Worm (Caenorhabditis elegans) whole organism, late embryonic: ENCODE results near the gene T12B3.3.

Source experiments
- pha-2 ChIP-seq: sonication (generic microtip); optimal IDR thresholded peaks from 2 replicates; lab custom pipeline; 2017; ENCODE audit warnings: mild to moderate bottlenecking, missing genetic modification characterization, missing compliant biosample characterization
- pha-4 ChIP-seq: fragments of 150-350 bp; optimal IDR thresholded peaks from 2 replicates; lab custom pipeline; 2018; ENCODE audit warnings: missing biosample characterization, missing genetic modification reagents, missing genetic modification characterization
- sdc-2 ChIP-seq: sonication (generic microtip); optimal IDR thresholded peaks from 2 replicates; lab custom pipeline; 2016; ENCODE audit warnings: missing genotype, missing genetic modification characterization, missing compliant biosample characterization
- tbx-2 ChIP-seq: sonication (generic microtip); optimal IDR thresholded peaks from 2 replicates; lab custom pipeline; 2016; ENCODE audit warnings: missing genetic modification characterization, missing compliant biosample characterization

DNA sequence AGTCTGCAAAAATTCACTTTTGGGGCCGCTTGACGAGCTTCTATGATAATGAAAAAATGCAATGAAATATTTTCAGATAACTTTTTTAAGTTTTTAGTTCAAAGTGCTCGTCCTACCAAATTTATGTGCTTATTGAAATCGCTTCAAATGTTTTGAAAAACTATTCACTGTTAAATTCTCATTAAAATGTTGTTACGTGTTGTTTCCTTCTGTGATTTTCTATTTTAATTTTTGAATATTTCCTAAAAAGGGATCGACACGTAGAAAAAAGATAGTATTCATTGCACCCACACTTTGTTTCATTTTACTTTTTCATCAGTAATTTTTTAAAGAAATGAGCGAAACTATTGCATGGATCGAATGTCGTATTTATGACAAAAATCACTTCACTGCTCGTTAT is 43.9 kb downstream of the T12B3.3 start, which contains the start of gene B0496.6:
- no peak for TF ChIP-seq pha-2 (tag; lab: Kevin White, UChicago)
- no peak for TF ChIP-seq sdc-2
- no peak for TF ChIP-seq tbx-2
- no peak for TF ChIP-seq pha-4 (tag; lab: Kevin White, UChicago)
